Worm (Caenorhabditis elegans): Measurements from ENCODE around the gene Y47D7A.18.

DNA sequence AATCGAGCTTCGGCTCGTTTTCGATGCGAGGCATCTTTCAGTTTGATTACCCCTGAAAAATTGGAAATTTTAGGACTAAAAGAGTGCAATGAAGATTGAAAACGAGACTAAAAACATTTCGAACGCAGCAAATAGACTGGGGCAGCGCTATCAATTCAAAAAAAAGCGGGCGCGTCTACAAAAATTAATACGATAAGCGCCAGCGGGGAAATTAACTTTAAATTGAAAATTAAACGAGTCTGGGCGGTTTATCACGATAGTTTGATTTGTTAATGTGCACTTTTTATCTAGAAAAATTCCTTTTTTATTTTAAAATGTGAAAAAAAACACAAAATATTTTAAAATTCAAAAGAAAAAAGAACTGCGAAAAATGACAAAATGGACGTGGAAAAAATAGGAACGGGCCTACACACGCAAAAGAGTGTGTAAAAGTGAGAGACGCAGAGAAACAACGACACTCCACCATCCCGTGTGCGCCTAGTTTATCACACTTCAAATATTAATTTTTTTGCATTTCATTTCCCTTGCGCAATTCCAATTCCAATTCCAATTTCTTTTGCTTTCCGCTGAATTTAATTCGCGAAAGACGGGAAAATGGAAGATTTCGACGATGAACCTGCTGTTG lies 45.2 kb downstream of the Y47D7A.18 start, which contains the start of the genes gmpr-1 and fipp-1:
- TF ChIP-seq ztf-11 (tag; optimal IDR thresholded peaks at IDR 0.05) (no peak), nhr-237 (tag; optimal IDR thresholded peaks at IDR 0.05) (no peak), sptf-1 (tag; optimal IDR thresholded peaks at IDR 0.05) (no peak), pha-4 (tag; optimal IDR thresholded peaks at IDR 0.05) (peak; percentile 42)
